Worm (Caenorhabditis elegans) whole organism, late embryonic: ENCODE measurements around the gene K02C4.5.

Source experiments
- C08G9.2 ChIP-seq: sonication (generic microtip); optimal IDR thresholded peaks from 2 replicates; lab custom pipeline; 2016; ENCODE audit warnings: mild to moderate bottlenecking, missing genetic modification characterization, moderate library complexity, missing compliant biosample characterization
- F13H6.1 ChIP-seq: sonication (generic microtip); optimal IDR thresholded peaks from 2 replicates; lab custom pipeline; 2016; ENCODE audit warnings: missing genetic modification characterization, missing compliant biosample characterization
- K09A11.1 ChIP-seq: sonication (generic microtip); optimal IDR thresholded peaks from 2 replicates; lab custom pipeline; 2017; ENCODE audit warnings: antibody characterized with exemption, mild to moderate bottlenecking, missing genetic modification characterization, missing compliant biosample characterization; ENCODE audit not compliant: insufficient read depth
- ama-1 ChIP-seq: fragments of 150-350 bp; optimal IDR thresholded peaks from 2 replicates; lab custom pipeline; 2014
- ceh-14 ChIP-seq: sonication (generic microtip); optimal IDR thresholded peaks from 2 replicates; lab custom pipeline; 2016; ENCODE audit warnings: missing genotype, missing genetic modification characterization, missing compliant biosample characterization
- ceh-18 ChIP-seq: sonication (generic microtip); optimal IDR thresholded peaks from 2 replicates; lab custom pipeline; 2016; ENCODE audit warnings: missing genetic modification characterization, missing compliant biosample characterization
- ceh-2 ChIP-seq: sonication (generic microtip); optimal IDR thresholded peaks from 2 replicates; lab custom pipeline; 2016; ENCODE audit warnings: missing genotype, missing genetic modification characterization, missing compliant biosample characterization
- ceh-22 ChIP-seq: sonication (generic microtip); optimal IDR thresholded peaks from 2 replicates; lab custom pipeline; 2017; ENCODE audit warnings: missing biosample characterization, missing genetic modification characterization
- ceh-24 ChIP-seq: sonication (generic microtip); optimal IDR thresholded peaks from 2 replicates; lab custom pipeline; 2016; ENCODE audit warnings: mild to moderate bottlenecking, missing genetic modification characterization, missing compliant biosample characterization
- ceh-31 ChIP-seq: sonication (generic microtip); optimal IDR thresholded peaks from 2 replicates; lab custom pipeline; 2016; ENCODE audit warnings: missing genetic modification characterization, missing compliant biosample characterization
- ceh-6 ChIP-seq: fragments of 200-800 bp; sonication (Bioruptor generic); optimal IDR thresholded peaks from 2 replicates; lab custom pipeline; 2018; ENCODE audit warnings: mild to moderate bottlenecking, missing genetic modification characterization, missing compliant biosample characterization
- che-1 ChIP-seq: sonication (generic microtip); optimal IDR thresholded peaks from 2 replicates; lab custom pipeline; 2016; ENCODE audit warnings: mild to moderate bottlenecking, missing genetic modification characterization, missing compliant biosample characterization
- dve-1 ChIP-seq: sonication (generic microtip); optimal IDR thresholded peaks from 2 replicates; lab custom pipeline; 2017; ENCODE audit warnings: antibody characterized with exemption, mild to moderate bottlenecking, missing genetic modification characterization, missing compliant biosample characterization
- elt-2 ChIP-seq: sonication (generic microtip); optimal IDR thresholded peaks from 2 replicates; lab custom pipeline; 2016; ENCODE audit warnings: missing genetic modification reagents, missing genetic modification characterization, missing compliant biosample characterization
- elt-4 ChIP-seq: sonication (generic microtip); optimal IDR thresholded peaks from 2 replicates; lab custom pipeline; 2016; ENCODE audit warnings: missing genetic modification characterization, missing compliant biosample characterization
- eyg-1 ChIP-seq: sonication (generic microtip); optimal IDR thresholded peaks from 2 replicates; lab custom pipeline; 2016; ENCODE audit warnings: missing genotype, missing genetic modification characterization, missing compliant biosample characterization
- fax-1 ChIP-seq: sonication (generic microtip); optimal IDR thresholded peaks from 2 replicates; lab custom pipeline; 2016; ENCODE audit warnings: missing genotype, missing genetic modification characterization, missing compliant biosample characterization
- fkh-10 ChIP-seq: fragments of 150-350 bp; optimal IDR thresholded peaks from 2 replicates; lab custom pipeline; 2014; ENCODE audit warnings: missing biosample characterization, missing genetic modification reagents, missing genetic modification characterization
- gmeb-2 ChIP-seq: sonication (generic microtip); optimal IDR thresholded peaks from 2 replicates; lab custom pipeline; 2016; ENCODE audit warnings: missing genetic modification characterization, inconsistent platforms, missing compliant biosample characterization
- hlh-8 ChIP-seq: sonication (generic microtip); optimal IDR thresholded peaks from 2 replicates; lab custom pipeline; 2016; ENCODE audit warnings: missing genotype, missing genetic modification characterization, missing compliant biosample characterization
- mec-3 ChIP-seq: sonication (generic microtip); optimal IDR thresholded peaks from 2 replicates; lab custom pipeline; 2016; ENCODE audit warnings: borderline replicate concordance, missing genetic modification characterization, missing compliant biosample characterization
- nfya-1 ChIP-seq: sonication (generic microtip); optimal IDR thresholded peaks from 2 replicates; lab custom pipeline; 2017; ENCODE audit warnings: missing genetic modification characterization, mild to moderate bottlenecking, missing compliant biosample characterization, antibody characterized with exemption, moderate library complexity
- nhr-11 ChIP-seq: fragments of 150-350 bp; optimal IDR thresholded peaks from 2 replicates; lab custom pipeline; 2014; ENCODE audit warnings: missing biosample characterization, missing genetic modification characterization
- npax-4 ChIP-seq: sonication (generic microtip); optimal IDR thresholded peaks from 2 replicates; lab custom pipeline; 2016; ENCODE audit warnings: missing genetic modification characterization, missing compliant biosample characterization
- pag-3 ChIP-seq: sonication (generic microtip); optimal IDR thresholded peaks from 2 replicates; lab custom pipeline; 2016; ENCODE audit warnings: missing compliant biosample characterization, missing genetic modification characterization, borderline replicate concordance
- pat-9 ChIP-seq: fragments of 200-800 bp; sonication (Bioruptor generic); optimal IDR thresholded peaks from 2 replicates; lab custom pipeline; 2018; ENCODE audit warnings: mild to moderate bottlenecking, missing genetic modification characterization, moderate library complexity, missing compliant biosample characterization
- pha-2 ChIP-seq: sonication (generic microtip); optimal IDR thresholded peaks from 2 replicates; lab custom pipeline; 2017; ENCODE audit warnings: mild to moderate bottlenecking, missing genetic modification characterization, missing compliant biosample characterization
- pha-4 ChIP-seq: fragments of 150-350 bp; optimal IDR thresholded peaks from 2 replicates; lab custom pipeline; 2018; ENCODE audit warnings: missing biosample characterization, missing genetic modification reagents, missing genetic modification characterization
- pqm-1 ChIP-seq: sonication (generic microtip); optimal IDR thresholded peaks from 2 replicates; lab custom pipeline; 2016; ENCODE audit warnings: missing genetic modification characterization, missing compliant biosample characterization
- pros-1 ChIP-seq: fragments of 150-350 bp; optimal IDR thresholded peaks from 2 replicates; lab custom pipeline; 2014; ENCODE audit warnings: missing biosample characterization, missing genetic modification reagents, missing genetic modification characterization
- ref-2 ChIP-seq: sonication (generic microtip); optimal IDR thresholded peaks from 2 replicates; lab custom pipeline; 2016; ENCODE audit warnings: missing genetic modification characterization, missing compliant biosample characterization
- sdc-2 ChIP-seq: sonication (generic microtip); optimal IDR thresholded peaks from 2 replicates; lab custom pipeline; 2016; ENCODE audit warnings: missing genotype, missing genetic modification characterization, missing compliant biosample characterization
- syd-9 ChIP-seq: sonication (generic microtip); optimal IDR thresholded peaks from 2 replicates; lab custom pipeline; 2016; ENCODE audit warnings: mild to moderate bottlenecking, missing genetic modification characterization, moderate library complexity, missing compliant biosample characterization
- tbx-2 ChIP-seq: sonication (generic microtip); optimal IDR thresholded peaks from 2 replicates; lab custom pipeline; 2016; ENCODE audit warnings: missing genetic modification characterization, missing compliant biosample characterization
- tbx-7 ChIP-seq: sonication (generic microtip); optimal IDR thresholded peaks from 2 replicates; lab custom pipeline; 2016; ENCODE audit warnings: missing genotype, missing genetic modification characterization, missing compliant biosample characterization
- unc-42 ChIP-seq: sonication (generic microtip); optimal IDR thresholded peaks from 2 replicates; lab custom pipeline; 2016; ENCODE audit warnings: missing genotype, missing genetic modification characterization, missing compliant biosample characterization
- unc-55 ChIP-seq: sonication (generic microtip); optimal IDR thresholded peaks from 2 replicates; lab custom pipeline; 2017; ENCODE audit warnings: missing biosample characterization, missing genetic modification reagents, missing genetic modification characterization
- zip-5 ChIP-seq: sonication (generic microtip); optimal IDR thresholded peaks from 2 replicates; lab custom pipeline; 2016; ENCODE audit warnings: missing genetic modification characterization, missing compliant biosample characterization
- ztf-16 ChIP-seq: sonication (generic microtip); optimal IDR thresholded peaks from 2 replicates; lab custom pipeline; 2017; ENCODE audit warnings: missing genetic modification characterization, missing compliant biosample characterization

The K02C4.5 gene

DNA sequence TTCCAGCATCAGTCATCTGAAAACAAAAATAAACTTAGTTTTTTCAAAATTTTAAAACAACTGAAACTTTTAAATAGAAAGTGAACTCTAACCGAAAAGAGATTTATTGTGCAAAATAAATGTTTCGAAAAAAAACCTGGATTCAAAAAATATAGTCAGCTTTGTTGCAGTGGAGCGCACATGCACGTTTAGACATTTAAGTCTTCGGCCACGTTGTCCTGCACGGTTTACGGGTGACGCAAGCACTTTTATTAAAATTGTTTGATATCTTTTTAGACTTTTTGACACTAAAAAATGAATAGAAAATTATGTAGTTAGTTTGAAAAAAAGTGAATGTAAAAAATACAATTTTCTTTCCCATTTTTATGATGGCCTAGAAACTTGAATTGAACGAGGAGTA lies 38.8 kb upstream of the K02C4.5 start, which contains the start of the genes ubh-4 and algn-6:
ubh-4 (minus strand) TSS at position 182 of the 400 bp plus-strand sequence.
algn-6 (plus strand) TSS at position 387 of the 400 bp plus-strand sequence.
- TF ChIP-seq elt-2 (tag; lab: Kevin White, UChicago): peak; percentile 35
- TF ChIP-seq pqm-1: no peak
- peak; percentile 2 for TF ChIP-seq hlh-8
- peak; percentile 5 for TF ChIP-seq ceh-14
- peak; percentile 48 for TF ChIP-seq tbx-2 (tag; lab: Kevin White, UChicago)
- no peak for TF ChIP-seq elt-4 (tag; lab: Kevin White, UChicago)
- TF ChIP-seq C08G9.2 (tag; lab: Kevin White, UChicago): peak; percentile 67
- no peak for TF ChIP-seq che-1 (tag; lab: Kevin White, UChicago)
- TF ChIP-seq sdc-2 (tag; lab: Kevin White, UChicago): no peak
- TF ChIP-seq pha-2 (tag; lab: Kevin White, UChicago): no peak
- peak; percentile 84 for TF ChIP-seq ceh-31 (tag; lab: Kevin White, UChicago)
- peak; percentile 21 for TF ChIP-seq nfya-1 (tag; lab: Kevin White, UChicago)
- no peak for TF ChIP-seq pag-3 (tag; lab: Kevin White, UChicago)
- TF ChIP-seq dve-1: no peak
- TF ChIP-seq ceh-2 (tag; lab: Kevin White, UChicago): peak; percentile 70
- peak; percentile 30 for TF ChIP-seq ref-2 (tag; lab: Kevin White, UChicago)
- no peak for TF ChIP-seq ceh-18
- TF ChIP-seq ztf-16 (tag; lab: Kevin White, UChicago): peak; percentile 47
- peak; percentile 65 for TF ChIP-seq zip-5 (tag; lab: Kevin White, UChicago)
- no peak for TF ChIP-seq ama-1 (lab: Kevin White, UChicago)
- TF ChIP-seq pat-9: no peak
- peak; percentile 42 for TF ChIP-seq tbx-7 (tag; lab: Kevin White, UChicago)
- TF ChIP-seq eyg-1 (tag; lab: Kevin White, UChicago): no peak
- TF ChIP-seq fkh-10 (GFP tag; lab: Kevin White, UChicago): no peak
- no peak for TF ChIP-seq F13H6.1 (tag; lab: Kevin White, UChicago)
- peak; percentile 56 for TF ChIP-seq unc-42 (tag; lab: Kevin White, UChicago)
- TF ChIP-seq, all 69 proteins: peak for 13

DNA sequence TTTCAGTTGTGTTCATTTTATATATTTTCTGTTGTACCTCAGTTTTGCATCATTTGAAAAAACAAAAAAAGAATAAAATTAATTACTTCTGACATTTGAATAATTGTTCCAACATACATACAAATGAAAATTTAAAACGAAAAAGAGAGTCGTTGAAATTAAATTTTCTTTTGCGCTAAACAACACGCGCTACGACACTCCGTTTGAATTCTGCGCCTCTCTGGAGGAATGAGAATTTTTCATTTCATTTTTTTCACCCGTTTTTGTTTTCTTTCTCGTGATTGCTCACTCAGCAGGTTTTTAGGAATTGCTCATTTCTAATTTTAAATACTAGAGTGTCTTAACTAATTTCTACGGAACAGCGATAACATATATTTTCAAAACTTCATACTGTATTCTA lies 36.6 kb upstream of the K02C4.5 start:
- TF ChIP-seq ceh-6 (GFP tag; lab: Kevin White, UChicago) (no peak), unc-42 (tag; lab: Kevin White, UChicago) (peak; percentile 80)

DNA sequence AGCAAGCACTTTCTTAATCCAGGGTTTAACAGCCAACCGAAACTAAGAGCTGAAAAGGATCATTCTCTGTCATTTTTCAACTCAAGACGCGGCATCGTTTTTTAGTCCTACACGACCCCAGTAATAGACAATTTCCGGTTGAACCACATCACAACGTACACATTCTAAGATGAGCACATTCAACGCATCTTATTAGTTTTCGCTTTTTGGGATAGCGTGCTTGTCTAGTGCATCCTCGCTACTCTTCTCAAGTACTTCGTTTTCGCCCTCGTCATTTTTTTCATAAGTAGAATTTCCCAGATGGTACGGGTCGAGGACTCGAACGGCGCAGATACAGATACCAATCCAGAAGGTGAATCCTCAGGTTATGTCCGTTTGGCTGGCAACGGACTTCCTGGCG lies 35.9 kb upstream of the K02C4.5 start, which contains the start of gene T05H10.1:
T05H10.1 (plus strand) TSS at position 301 of the 400 bp plus-strand sequence.
- no peak for TF ChIP-seq pha-4 (tag; lab: Kevin White, UChicago)
- no peak for TF ChIP-seq ceh-24
- TF ChIP-seq ceh-31 (tag; lab: Kevin White, UChicago): no peak
- TF ChIP-seq elt-2 (tag; lab: Kevin White, UChicago): no peak
- no peak for TF ChIP-seq ceh-6 (GFP tag; lab: Kevin White, UChicago)
- TF ChIP-seq che-1 (tag; lab: Kevin White, UChicago): no peak
- no peak for TF ChIP-seq sdc-2 (tag; lab: Kevin White, UChicago)
- TF ChIP-seq mec-3 (tag; lab: Kevin White, UChicago): no peak
- TF ChIP-seq ceh-14: no peak
- no peak for TF ChIP-seq zip-5 (tag; lab: Kevin White, UChicago)
- no peak for TF ChIP-seq tbx-7 (tag; lab: Kevin White, UChicago)
- TF ChIP-seq ceh-22 (tag; lab: Kevin White, UChicago): no peak
- TF ChIP-seq unc-42 (tag; lab: Kevin White, UChicago): no peak
- no peak for TF ChIP-seq fkh-10 (GFP tag; lab: Kevin White, UChicago)
- no peak for TF ChIP-seq syd-9
- TF ChIP-seq unc-55: no peak
- TF ChIP-seq K09A11.1: no peak
- TF ChIP-seq gmeb-2 (tag; lab: Kevin White, UChicago): no peak

DNA sequence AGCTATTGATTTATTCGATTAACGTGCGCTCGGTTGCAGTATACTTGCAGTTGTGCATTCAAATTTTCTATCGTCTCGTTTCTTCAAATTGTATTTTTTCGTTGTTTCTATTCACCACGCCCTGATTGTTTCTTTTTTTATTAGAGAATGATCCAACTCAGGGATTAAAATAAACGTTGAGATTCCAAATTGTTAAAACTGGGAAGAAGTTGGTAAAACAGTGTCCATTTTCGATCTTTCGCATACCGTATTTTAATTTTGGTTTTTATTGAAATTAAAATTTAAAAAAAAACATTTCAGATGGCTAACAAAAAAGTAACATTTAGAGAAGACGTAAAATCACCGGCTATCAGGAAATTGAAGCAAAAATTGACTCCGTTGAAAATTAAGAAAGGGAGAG lies 31.0 kb upstream of the K02C4.5 start, which contains the start of gene apn-1:
apn-1 (plus strand) TSS at position 301 of the 400 bp plus-strand sequence.
- TF ChIP-seq tbx-7 (tag; lab: Kevin White, UChicago) (no peak), hlh-8 (no peak), nhr-11 (no peak), pros-1 (tag; lab: Kevin White, UChicago) (no peak), fax-1 (tag; lab: Kevin White, UChicago) (no peak), npax-4 (no peak), unc-55 (no peak)
- TF ChIP-seq, all 69 proteins: peak for 0
